Worm (Caenorhabditis elegans) whole organism, L1 larva: ENCODE data around the gene srz-66.

ENCODE experiments used
- blmp-1 ChIP-seq: fragments of 150-350 bp; optimal IDR thresholded peaks from 2 replicates; lab custom pipeline; 2014; ENCODE audit warnings: missing biosample characterization, missing genetic modification characterization
- fkh-10 ChIP-seq: sonication (generic microtip); optimal IDR thresholded peaks from 2 replicates; lab custom pipeline; 2017; ENCODE audit warnings: missing biosample characterization, missing genetic modification reagents, missing genetic modification characterization
- grh-1 ChIP-seq: fragments of 200-800 bp; sonication (Bioruptor generic); IDR thresholded peaks from 2 replicates; pipeline ENCODE4 v1.3.6; 2022; ENCODE audit warnings: missing genetic modification reagents, missing genetic modification characterization, missing compliant biosample characterization
- nhr-11 ChIP-seq: fragments of 150-350 bp; optimal IDR thresholded peaks from 2 replicates; lab custom pipeline; 2014; ENCODE audit warnings: missing biosample characterization, missing genetic modification characterization
- nhr-237 ChIP-seq: fragments of 150-350 bp; optimal IDR thresholded peaks from 2 replicates; lab custom pipeline; 2014; ENCODE audit warnings: missing biosample characterization, missing genetic modification characterization
- pqm-1 ChIP-seq: sonication (generic microtip); optimal IDR thresholded peaks from 3 replicates; lab custom pipeline; 2017; ENCODE audit warnings: missing biosample characterization, missing genetic modification characterization

DNA sequence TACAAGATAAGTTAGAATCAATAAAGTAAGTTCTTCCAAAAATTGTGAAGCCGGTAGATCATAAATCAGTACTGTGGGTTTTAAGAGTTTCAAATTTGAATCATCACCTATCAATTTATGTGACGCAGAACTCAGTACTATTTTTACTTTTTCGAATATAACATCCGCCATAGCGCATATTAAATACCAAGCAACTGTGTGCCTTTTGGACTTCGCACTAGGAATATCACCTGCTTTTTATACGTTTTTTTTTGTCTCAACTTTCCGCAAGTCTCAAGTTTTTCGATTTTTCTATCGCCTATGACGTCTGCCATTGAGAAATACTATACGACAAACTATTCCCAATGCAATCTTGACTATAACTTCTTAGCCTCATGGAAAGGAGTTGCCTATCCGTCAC lies 45.4 kb upstream of the srz-66 start, which contains the start of gene srh-113:
- no peak for TF ChIP-seq grh-1 (GFP tag; lab: Robert Waterston, UW)
- TF ChIP-seq fkh-10 (GFP tag; lab: Kevin White, UChicago) = no peak
- TF ChIP-seq nhr-237 (tag; lab: Kevin White, UChicago) = no peak
- TF ChIP-seq nhr-11 (tag; lab: Kevin White, UChicago) = no peak
- TF ChIP-seq pqm-1 (tag; lab: Kevin White, UChicago) = no peak
- TF ChIP-seq blmp-1 (tag; lab: Kevin White, UChicago) = no peak
